Fruit fly (Drosophila melanogaster) whole organism, embryonic: ENCODE data around the gene CG9328.

Source experiments
- Adf1 ChIP-seq: fragments of 200-800 bp; sonication (Bioruptor generic); IDR thresholded peaks from 2 replicates; pipeline ENCODE4 v1.3.6; 2022; ENCODE audit warnings: missing biosample characterization, missing genetic modification characterization
- Antp ChIP-seq: fragments of 200-800 bp; sonication (Bioruptor generic); optimal IDR thresholded peaks from 3 replicates; lab custom pipeline; 2016; ENCODE audit warnings: missing biosample characterization, missing genetic modification characterization
- CG10321 ChIP-seq: fragments of 200-800 bp; sonication (Bioruptor generic); IDR thresholded peaks from 2 replicates; pipeline ENCODE4 v1.3.6; 2022; ENCODE audit warnings: missing biosample characterization, missing genetic modification characterization
- CG11247 ChIP-seq: fragments of 200-800 bp; sonication (Bioruptor generic); IDR thresholded peaks from 2 replicates; pipeline ENCODE4 v1.3.6; 2022; ENCODE audit warnings: missing biosample characterization, missing genetic modification characterization
- CG11398 ChIP-seq: fragments of 200-800 bp; sonication (Bioruptor generic); optimal IDR thresholded peaks from 2 replicates; lab custom pipeline; 2016; ENCODE audit warnings: missing biosample characterization, missing genetic modification characterization
- CG11456 ChIP-seq: fragments of 200-800 bp; sonication (Bioruptor generic); IDR thresholded peaks from 3 replicates; pipeline ENCODE4 v1.3.6; 2022; ENCODE audit warnings: missing biosample characterization, missing genetic modification characterization
- CG11696 ChIP-seq: fragments of 200-800 bp; sonication (Bioruptor generic); IDR thresholded peaks from 2 replicates; pipeline ENCODE4 v1.3.6; 2022; ENCODE audit warnings: missing biosample characterization, missing genetic modification characterization
- CG12071 ChIP-seq: fragments of 200-800 bp; sonication (Bioruptor generic); optimal IDR thresholded peaks from 3 replicates; lab custom pipeline; 2018; ENCODE audit warnings: missing biosample characterization, mild to moderate bottlenecking, missing genetic modification characterization
- CG17186 ChIP-seq: fragments of 200-800 bp; sonication (Bioruptor generic); optimal IDR thresholded peaks from 3 replicates; lab custom pipeline; 2017; ENCODE audit warnings: missing biosample characterization, missing genetic modification reagents, missing genetic modification characterization
- CG17359 ChIP-seq: fragments of 200-800 bp; sonication (Bioruptor generic); optimal IDR thresholded peaks from 3 replicates; lab custom pipeline; 2018; ENCODE audit warnings: missing biosample characterization, mild to moderate bottlenecking, missing genetic modification characterization, moderate library complexity
- CG17612 ChIP-seq: fragments of 200-800 bp; sonication (Bioruptor generic); IDR thresholded peaks from 2 replicates; pipeline ENCODE4 v1.3.6; 2022; ENCODE audit warnings: missing biosample characterization, missing genetic modification characterization
- CG2129 ChIP-seq: fragments of 200-800 bp; sonication (Bioruptor generic); IDR thresholded peaks from 2 replicates; pipeline ENCODE4 v1.3.6; 2022; ENCODE audit warnings: missing biosample characterization, missing genetic modification characterization; ENCODE audit not compliant: partially characterized antibody
- CG32532 ChIP-seq: fragments of 200-800 bp; sonication (Bioruptor generic); IDR thresholded peaks from 2 replicates; pipeline ENCODE4 v1.3.6; 2022; ENCODE audit warnings: missing biosample characterization, missing genetic modification characterization
- CG3281 ChIP-seq: fragments of 200-800 bp; sonication (Bioruptor generic); optimal IDR thresholded peaks from 3 replicates; lab custom pipeline; 2017; ENCODE audit warnings: missing biosample characterization, mild to moderate bottlenecking, missing genetic modification characterization
- CG33213 ChIP-seq: fragments of 200-800 bp; sonication (Bioruptor generic); optimal IDR thresholded peaks from 3 replicates; lab custom pipeline; 2016; ENCODE audit warnings: missing biosample characterization, missing genetic modification characterization
- CG3838 ChIP-seq: fragments of 200-800 bp; sonication (Bioruptor generic); optimal IDR thresholded peaks from 3 replicates; lab custom pipeline; 2016; ENCODE audit warnings: missing biosample characterization, missing genetic modification characterization
- CG4328 ChIP-seq: fragments of 200-800 bp; sonication (Bioruptor generic); optimal IDR thresholded peaks from 3 replicates; lab custom pipeline; 2017; ENCODE audit warnings: missing biosample characterization, missing genetic modification reagents, missing genetic modification characterization
- CG6254 ChIP-seq: fragments of 200-800 bp; sonication (Bioruptor generic); optimal IDR thresholded peaks from 3 replicates; lab custom pipeline; 2017; ENCODE audit warnings: mild to moderate bottlenecking, missing biosample characterization, missing genetic modification reagents, missing genetic modification characterization
- CG7357 ChIP-seq: fragments of 200-800 bp; sonication (Bioruptor generic); IDR thresholded peaks from 3 replicates; pipeline ENCODE4 v1.3.6; 2022; ENCODE audit warnings: missing biosample characterization, missing genetic modification characterization
- CG7745 ChIP-seq: fragments of 200-800 bp; sonication (Bioruptor generic); optimal IDR thresholded peaks from 2 replicates; lab custom pipeline; 2018; ENCODE audit warnings: missing biosample characterization, mild to moderate bottlenecking, missing genetic modification characterization, moderate library complexity
- CG7963 ChIP-seq: fragments of 200-800 bp; sonication (Bioruptor generic); IDR thresholded peaks from 3 replicates; pipeline ENCODE4 v1.3.6; 2022; ENCODE audit warnings: missing biosample characterization, missing genetic modification characterization; ENCODE audit not compliant: partially characterized antibody
- CG9609 ChIP-seq: fragments of 200-800 bp; sonication (Bioruptor generic); optimal IDR thresholded peaks from 3 replicates; lab custom pipeline; 2016; ENCODE audit warnings: missing biosample characterization, missing genetic modification characterization
- CrebB ChIP-seq: fragments of 200-800 bp; sonication (Bioruptor generic); optimal IDR thresholded peaks from 3 replicates; lab custom pipeline; 2018; ENCODE audit warnings: missing biosample characterization, mild to moderate bottlenecking, missing genetic modification characterization
- Doc3 ChIP-seq: fragments of 200-800 bp; sonication (Bioruptor generic); IDR thresholded peaks from 3 replicates; pipeline ENCODE4 v1.3.6; 2022; ENCODE audit warnings: missing biosample characterization, missing genetic modification characterization; ENCODE audit not compliant: partially characterized antibody
- ERR ChIP-seq: fragments of 200-800 bp; sonication (Bioruptor generic); optimal IDR thresholded peaks from 2 replicates; lab custom pipeline; 2016; ENCODE audit warnings: missing biosample characterization, missing genetic modification characterization
- Fer2 ChIP-seq: fragments of 200-800 bp; sonication (Bioruptor generic); optimal IDR thresholded peaks from 2 replicates; lab custom pipeline; 2018; ENCODE audit warnings: missing biosample characterization, mild to moderate bottlenecking, missing genetic modification characterization, moderate library complexity
- Med ChIP-seq: fragments of 200-800 bp; sonication (Bioruptor generic); peaks from one replicate; lab custom pipeline; 2016; ENCODE audit warnings: missing biosample characterization, missing genetic modification characterization, mild to moderate bottlenecking, inconsistent platforms, moderate library complexity
- Meics ChIP-seq: fragments of 200-800 bp; sonication (Bioruptor generic); optimal IDR thresholded peaks from 2 replicates; lab custom pipeline; 2017; ENCODE audit warnings: missing biosample characterization, mild to moderate bottlenecking, missing genetic modification characterization
- NK7.1 ChIP-seq: fragments of 200-800 bp; sonication (Bioruptor generic); optimal IDR thresholded peaks from 3 replicates; lab custom pipeline; 2016; ENCODE audit warnings: missing biosample characterization, missing genetic modification characterization
- Neu2 ChIP-seq: fragments of 200-800 bp; sonication (Bioruptor generic); optimal IDR thresholded peaks from 3 replicates; lab custom pipeline; 2016; ENCODE audit warnings: missing biosample characterization, missing genetic modification characterization, borderline replicate concordance
- Nf-YA ChIP-seq: fragments of 200-800 bp; sonication (Bioruptor generic); IDR thresholded peaks from 2 replicates; pipeline ENCODE4 v1.3.6; 2022; ENCODE audit warnings: missing biosample characterization, missing genetic modification characterization
- Nf-YC ChIP-seq: fragments of 200-800 bp; optimal IDR thresholded peaks from 3 replicates; lab custom pipeline; 2019; ENCODE audit warnings: missing biosample characterization, mild to moderate bottlenecking, missing genetic modification characterization, moderate library complexity
- Rx ChIP-seq: fragments of 200-800 bp; sonication (Bioruptor generic); IDR thresholded peaks from 2 replicates; pipeline ENCODE4 v1.3.6; 2022; ENCODE audit warnings: missing biosample characterization, missing genetic modification characterization
- bowl ChIP-seq: fragments of 200-800 bp; sonication (Bioruptor generic); IDR thresholded peaks from 2 replicates; pipeline ENCODE4 v1.3.6; 2022; ENCODE audit warnings: missing biosample characterization, missing genetic modification characterization
- caup ChIP-seq: fragments of 200-800 bp; sonication (Bioruptor generic); optimal IDR thresholded peaks from 3 replicates; lab custom pipeline; 2017; ENCODE audit warnings: missing biosample characterization, mild to moderate bottlenecking, missing genetic modification characterization, moderate library complexity; ENCODE audit not compliant: severe bottlenecking
- danr ChIP-seq: fragments of 200-800 bp; sonication (Bioruptor generic); IDR thresholded peaks from 2 replicates; pipeline ENCODE4 v1.3.6; 2022; ENCODE audit warnings: missing biosample characterization, missing genetic modification characterization
- dati ChIP-seq: fragments of 200-800 bp; sonication (Bioruptor generic); IDR thresholded peaks from 2 replicates; pipeline ENCODE4 v1.3.6; 2022; ENCODE audit warnings: missing biosample characterization, missing genetic modification characterization
- ewg ChIP-seq: fragments of 200-800 bp; sonication (Bioruptor generic); optimal IDR thresholded peaks from 3 replicates; lab custom pipeline; 2017; ENCODE audit warnings: mild to moderate bottlenecking, missing biosample characterization, missing genetic modification reagents, missing genetic modification characterization
- fd96Cb ChIP-seq: fragments of 200-800 bp; sonication (Bioruptor generic); optimal IDR thresholded peaks from 2 replicates; lab custom pipeline; 2018; ENCODE audit warnings: missing biosample characterization, mild to moderate bottlenecking, missing genetic modification characterization, moderate library complexity
- hb ChIP-seq: fragments of 200-800 bp; sonication (Bioruptor generic); IDR thresholded peaks from 3 replicates; pipeline ENCODE4 v1.3.6; 2022; ENCODE audit warnings: missing biosample characterization, missing genetic modification characterization; ENCODE audit not compliant: partially characterized antibody
- knrl ChIP-seq: fragments of 200-800 bp; sonication (Bioruptor generic); IDR thresholded peaks from 3 replicates; pipeline ENCODE4 v1.3.6; 2022; ENCODE audit warnings: missing biosample characterization, missing genetic modification characterization; ENCODE audit not compliant: partially characterized antibody
- pan ChIP-seq, 4 experiments: fragments of >200 bp in 3 of 4; fragments of 200-800 bp in 1 of 4; sonication (Bioruptor generic) in 1 of 4; optimal IDR thresholded peaks in 3 of 4; IDR thresholded peaks in 1 of 4; 2 replicates each; pipeline versions ENCODE4 v1.3.6 to Lab custom; 2017 to 2022; ENCODE audit warnings: missing biosample characterization in 2 of 4, missing genetic modification characterization in 2 of 4, mixed read lengths in 1 of 4
- sc ChIP-seq, 3 experiments: fragments of >200 bp in 2 of 3; fragments of 200-800 bp in 1 of 3; sonication (Bioruptor generic) in 1 of 3; optimal IDR thresholded peaks; 2 replicates in 2 of 3; 3 replicates in 1 of 3; lab custom pipeline; 2017; ENCODE audit warnings: mild to moderate bottlenecking in 1 of 3, missing biosample characterization in 1 of 3, missing genetic modification characterization in 1 of 3, missing genetic modification reagents in 1 of 3
- stwl ChIP-seq: fragments of 200-800 bp; sonication (Bioruptor generic); optimal IDR thresholded peaks from 3 replicates; lab custom pipeline; 2018; ENCODE audit warnings: missing biosample characterization, mild to moderate bottlenecking, missing genetic modification characterization, moderate library complexity
- twi ChIP-seq: fragments of 200-800 bp; optimal IDR thresholded peaks from 2 replicates; lab custom pipeline; 2019; ENCODE audit warnings: missing biosample characterization, mild to moderate bottlenecking, missing genetic modification characterization, moderate library complexity
- unc-4 ChIP-seq: fragments of 200-800 bp; sonication (Bioruptor generic); IDR thresholded peaks from 2 replicates; pipeline ENCODE4 v1.3.6; 2022; ENCODE audit warnings: missing biosample characterization, missing genetic modification characterization; ENCODE audit not compliant: partially characterized antibody
- z ChIP-seq: fragments of 200-800 bp; sonication (Bioruptor generic); IDR thresholded peaks from 3 replicates; pipeline ENCODE4 v1.3.6; 2022; ENCODE audit warnings: missing biosample characterization, missing genetic modification characterization
- zf30C ChIP-seq: fragments of 200-800 bp; sonication (Bioruptor generic); optimal IDR thresholded peaks from 3 replicates; lab custom pipeline; 2018; ENCODE audit warnings: missing biosample characterization, mild to moderate bottlenecking, missing genetic modification characterization

CG9328 gene

dm6 chr2L:20840462-20841038 is 43.0 kb downstream of the CG9328 start, which contains the start of gene CG31676 (continued):
- no peak for TF ChIP-seq sc (optimal IDR thresholded peaks at IDR 0.05; lab: Kevin White, UChicago)
- no peak for TF ChIP-seq sc (GFP tag; optimal IDR thresholded peaks at IDR 0.05; lab: Kevin White, UChicago)
- TF ChIP-seq CG9609 (GFP tag; lab: Kevin White, UChicago), result no peak
- TF ChIP-seq CG10321 (GFP tag; lab: Robert Waterston, UW), result no peak
- no peak for TF ChIP-seq danr (GFP tag; lab: Robert Waterston, UW)
- TF ChIP-seq CG4328 (GFP tag; lab: Kevin White, UChicago), result peak; percentile 16
- no peak for TF ChIP-seq Neu2
- TF ChIP-seq Doc3 (GFP tag; lab: Robert Waterston, UW), result no peak
- TF ChIP-seq NK7.1 (GFP tag; lab: Kevin White, UChicago), result no peak
- 0 out of 2 replicates have a peak, but pooled peaks have one; percentile 23 for TF ChIP-seq CG17612 (GFP tag; lab: Robert Waterston, UW)
- TF ChIP-seq bowl, result no peak
- TF ChIP-seq CG7745 (tag; lab: Kevin White, UChicago), result no peak
- no peak for TF ChIP-seq Nf-YA
- no peak for TF ChIP-seq ERR (GFP tag; lab: Kevin White, UChicago)
- no peak for TF ChIP-seq Antp (GFP tag; lab: Kevin White, UChicago)
- no peak for TF ChIP-seq hb (GFP tag; lab: Robert Waterston, UW)
- peak; percentile 74 for TF ChIP-seq z
- TF ChIP-seq CG12071 (GFP tag; lab: Kevin White, UChicago), result peak; percentile 47
- no peak for TF ChIP-seq CG3838
- TF ChIP-seq knrl (GFP tag; lab: Robert Waterston, UW), result no peak
- TF ChIP-seq unc-4 (GFP tag; lab: Robert Waterston, UW), result no peak
- no peak for TF ChIP-seq Fer2 (tag; lab: Kevin White, UChicago)
- TF ChIP-seq stwl (tag; lab: Kevin White, UChicago), result no peak
- TF ChIP-seq CrebB (tag; lab: Kevin White, UChicago), result peak; percentile 54
- no peak for TF ChIP-seq CG33213
- TF ChIP-seq Rx (GFP tag; lab: Robert Waterston, UW), result no peak
- peak; percentile 56 for TF ChIP-seq CG3281 (GFP tag; lab: Kevin White, UChicago)
- TF ChIP-seq pan (optimal IDR thresholded peaks at IDR 0.05; lab: Kevin White, UChicago), result no peak
- no peak for TF ChIP-seq pan (GFP tag; optimal IDR thresholded peaks at IDR 0.05 in 1 of 2, IDR thresholded peaks at IDR 0.05 in 1 of 2)
- no peak for TF ChIP-seq twi (tag; lab: Kevin White, UChicago)
- TF ChIP-seq Nf-YC (tag; lab: Kevin White, UChicago), result no peak
- TF ChIP-seq CG11456 (GFP tag; lab: Robert Waterston, UW), result 0 out of 3 replicates have a peak, but pooled peaks have one; percentile 47
- TF ChIP-seq CG7963 (GFP tag; lab: Robert Waterston, UW), result no peak
- no peak for TF ChIP-seq CG7357
- TF ChIP-seq CG17186 (GFP tag; lab: Kevin White, UChicago), result no peak
- peak; percentile 52 for TF ChIP-seq Meics (GFP tag; lab: Kevin White, UChicago)
- no peak for TF ChIP-seq zf30C
- TF ChIP-seq fd96Cb (tag; lab: Kevin White, UChicago), result no peak
- peak; percentile 56 for TF ChIP-seq caup (GFP tag; lab: Kevin White, UChicago)
- TF ChIP-seq CG17359 (tag; lab: Kevin White, UChicago), result no peak
- TF ChIP-seq Adf1 (GFP tag; lab: Robert Waterston, UW), result no peak
- TF ChIP-seq CG11398 (GFP tag; lab: Kevin White, UChicago), result no peak
- TF ChIP-seq CG6254 (GFP tag; lab: Kevin White, UChicago), result no peak
- TF ChIP-seq CG2129 (GFP tag; lab: Robert Waterston, UW), result no peak
- peak; percentile 78 for TF ChIP-seq Med
- TF ChIP-seq CG11696 (GFP tag; lab: Robert Waterston, UW), result no peak
- TF ChIP-seq dati (GFP tag; lab: Robert Waterston, UW), result no peak
- TF ChIP-seq CG32532 (GFP tag; lab: Robert Waterston, UW), result peak; percentile 81; the same call in 1 of the 2 replicates
- peak; percentile 11; the same call in 1 of the 2 replicates for TF ChIP-seq CG11247 (GFP tag; lab: Robert Waterston, UW)
- no peak for TF ChIP-seq ewg (GFP tag; lab: Kevin White, UChicago)
